Fruit fly (Drosophila melanogaster) whole organism: ENCODE measurements around the gene Tpst.

Experiments
- CG8478 ChIP-seq: fragments of >200 bp; optimal IDR thresholded peaks from 2 replicates; lab custom pipeline; 2018; ENCODE audit warnings: inconsistent platforms
- Dll ChIP-seq: fragments of >200 bp; optimal IDR thresholded peaks from 2 replicates; lab custom pipeline; 2017
- EcR ChIP-seq, 2 experiments: fragments of >200 bp; optimal IDR thresholded peaks; 2 replicates each; lab custom pipeline; 2017; ENCODE audit warnings: missing biosample characterization in 2 of 2, missing genetic modification characterization in 2 of 2, missing genetic modification reagents in 2 of 2
- pan ChIP-seq: fragments of >200 bp; optimal IDR thresholded peaks from 2 replicates; lab custom pipeline; 2017
- psq ChIP-seq: fragments of >200 bp; optimal IDR thresholded peaks from 2 replicates; lab custom pipeline; 2017
- usp ChIP-seq: fragments of >200 bp; optimal IDR thresholded peaks from 2 replicates; lab custom pipeline; 2017; ENCODE audit warnings: missing biosample characterization, missing genetic modification characterization, mixed read lengths

Gene Tpst

DNA sequence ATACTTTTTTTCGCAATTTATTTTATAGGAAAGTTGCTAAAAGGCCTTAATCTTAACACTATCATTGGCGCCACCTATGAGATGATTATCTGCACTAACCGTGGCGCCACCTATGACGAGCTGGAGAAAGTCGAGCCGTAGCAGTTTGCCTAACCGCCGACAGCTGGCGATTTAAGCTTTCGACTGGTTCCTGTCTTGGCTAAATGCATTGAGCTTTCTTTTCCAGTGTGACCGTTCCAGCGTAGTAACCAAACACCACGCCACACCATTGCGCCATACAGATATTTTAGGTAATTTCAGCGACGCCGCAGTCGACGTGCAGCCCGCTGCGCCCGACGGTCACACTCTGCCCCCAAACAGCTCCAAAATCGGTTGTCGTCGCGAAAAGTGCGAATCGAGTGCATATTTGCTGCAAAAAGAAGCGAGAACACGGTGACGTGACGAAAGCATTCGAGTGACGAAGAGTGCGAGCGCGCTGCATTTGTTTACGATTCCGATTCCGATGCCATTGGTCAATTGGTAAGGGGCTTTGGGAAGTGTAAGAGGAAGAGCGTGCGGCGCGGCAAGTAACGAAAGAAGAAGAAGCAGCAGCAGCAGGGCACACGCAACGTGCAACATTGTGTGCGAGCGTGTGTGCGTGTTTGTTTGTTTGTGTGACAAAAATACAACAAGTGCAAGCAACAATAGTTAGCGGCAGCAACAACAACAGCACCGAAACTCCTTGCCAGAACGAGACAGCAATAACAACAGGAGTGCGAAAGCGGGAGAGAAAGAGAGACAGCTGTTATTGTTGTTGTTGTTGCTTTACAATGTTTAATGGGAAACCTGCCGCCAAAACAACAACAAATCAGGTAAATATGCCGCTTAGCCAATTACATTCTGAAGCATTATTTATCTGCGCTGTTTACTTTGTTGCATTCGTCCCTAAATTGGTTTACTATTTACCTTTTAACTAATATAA is at the start of gene Tpst, which contains the start of gene CG46311:
TSS of gene Tpst (plus strand) at position 341 of the 961 bp plus-strand sequence.
TSS of gene CG46311 (plus strand) at position 341 of the 961 bp plus-strand sequence.
- TF ChIP-seq EcR (GFP tag; optimal IDR thresholded peaks at IDR 0.05; lab: Kevin White, UChicago) (no peak), psq (lab: Kevin White, UChicago) (no peak), usp (no peak), pan (no peak), CG8478 (lab: Kevin White, UChicago) (no peak), Dll (lab: Kevin White, UChicago) (no peak)

DNA sequence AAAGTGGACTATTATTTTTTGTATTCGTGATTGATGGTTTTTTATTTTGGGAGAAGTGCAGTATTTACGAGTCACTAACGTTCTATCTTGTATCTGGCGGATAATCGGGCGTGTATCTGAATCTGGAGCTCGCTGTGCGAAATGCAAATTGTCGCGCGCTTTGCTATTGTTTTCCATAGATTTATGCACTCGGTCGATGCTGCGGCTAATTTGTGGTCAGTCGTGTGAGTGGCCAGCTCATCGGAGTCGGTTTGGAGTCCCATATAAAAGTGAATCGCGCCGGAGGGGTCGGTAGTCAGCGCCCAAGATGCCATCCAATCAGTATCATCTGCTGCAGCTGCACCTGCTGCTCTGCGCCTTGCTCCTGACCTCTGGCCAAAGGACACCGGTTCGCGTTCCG is 35.9 kb upstream of the Tpst start, which contains the start of gene CG15754:
TSS of gene CG15754 (plus strand) at position 301 of the 400 bp plus-strand sequence.
- TF ChIP-seq CG8478 (lab: Kevin White, UChicago), result no peak
- TF ChIP-seq Dll (lab: Kevin White, UChicago), result no peak
- TF ChIP-seq psq (lab: Kevin White, UChicago), result no peak
- TF ChIP-seq EcR (GFP tag; optimal IDR thresholded peaks at IDR 0.05; lab: Kevin White, UChicago), result no peak
- no peak for TF ChIP-seq usp
- no peak for TF ChIP-seq pan

DNA sequence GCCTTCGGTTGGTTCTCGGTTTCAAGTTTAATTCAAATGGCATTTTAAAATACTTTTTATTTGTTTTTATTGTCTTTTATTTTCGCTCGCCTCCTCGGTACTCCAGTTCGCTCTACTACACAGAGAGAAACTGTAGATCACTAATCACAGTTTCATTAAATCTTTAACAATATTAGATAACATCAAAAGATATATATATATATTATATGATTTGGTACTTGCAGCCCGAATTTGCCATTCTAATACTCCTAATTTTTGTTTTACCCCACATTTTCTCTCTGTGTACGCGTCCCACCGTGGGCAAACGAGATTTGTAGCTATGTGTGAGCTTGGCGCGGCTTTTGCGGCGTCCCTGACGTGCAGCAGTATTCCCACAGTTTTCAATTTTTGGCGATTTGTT is 34.0 kb upstream of the Tpst start:
- no peak for TF ChIP-seq Dll (lab: Kevin White, UChicago)
- TF ChIP-seq CG8478 (lab: Kevin White, UChicago), result no peak
- TF ChIP-seq psq (lab: Kevin White, UChicago), result no peak
- no peak for TF ChIP-seq EcR (GFP tag; optimal IDR thresholded peaks at IDR 0.05; lab: Kevin White, UChicago)
- TF ChIP-seq usp, result no peak
- no peak for TF ChIP-seq pan

- TF ChIP-seq EcR (GFP tag; optimal IDR thresholded peaks at IDR 0.05; lab: Kevin White, UChicago) (no peak), usp (no peak), CG8478 (lab: Kevin White, UChicago) (no peak), psq (lab: Kevin White, UChicago) (no peak), Dll (lab: Kevin White, UChicago) (no peak), pan (no peak)
Measured at dm6 chrX:13530199-13530788, 33.3 kb upstream of the Tpst start, which contains the start of gene CG44428. CG44428 (minus strand) TSS chrX:13530249.

DNA sequence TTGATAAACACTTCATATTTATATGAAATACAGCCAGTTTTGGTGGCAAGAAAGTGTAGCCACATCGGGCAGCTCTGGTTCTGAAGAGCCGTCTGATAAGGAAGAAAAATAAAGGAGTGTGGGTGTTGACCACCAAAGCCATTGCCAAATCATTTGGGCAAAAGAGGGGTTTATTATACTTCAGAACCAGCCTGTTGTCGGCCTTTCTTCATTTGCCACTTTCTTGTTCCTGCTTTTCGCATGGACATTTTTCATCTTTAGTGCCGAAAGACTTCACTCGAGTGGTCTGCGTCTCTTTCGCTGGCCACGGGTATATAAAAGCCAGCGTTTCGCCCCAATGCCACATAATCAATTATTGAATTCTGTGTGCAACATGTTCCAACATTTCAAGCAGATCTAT is 29.5 kb upstream of the Tpst start, which contains the start of gene CG15756:
TSS of gene CG15756 (plus strand) at position 301 of the 400 bp plus-strand sequence.
- TF ChIP-seq pan (no peak), Dll (lab: Kevin White, UChicago) (no peak), EcR (GFP tag; optimal IDR thresholded peaks at IDR 0.05; lab: Kevin White, UChicago) (no peak), usp (no peak), psq (lab: Kevin White, UChicago) (no peak)

DNA sequence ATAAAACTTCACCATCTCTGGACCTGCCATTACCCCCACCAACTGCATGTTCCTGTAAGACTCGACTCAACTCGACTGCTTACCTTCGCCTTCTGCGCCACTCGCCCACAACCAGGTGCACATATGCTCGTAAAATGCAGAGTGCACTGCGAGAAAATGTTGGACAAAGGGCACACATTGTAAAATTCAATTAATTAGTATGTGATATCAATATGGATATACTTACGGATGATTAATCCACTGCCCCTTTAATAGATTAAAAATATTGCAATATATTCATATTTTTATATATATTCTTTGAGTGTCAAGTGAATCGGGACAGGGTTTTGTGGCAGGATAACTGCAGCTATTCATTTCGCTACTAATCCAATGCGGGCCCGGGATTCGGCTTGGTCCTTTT is 26.8 kb upstream of the Tpst start:
- no peak for TF ChIP-seq usp
- TF ChIP-seq CG8478 (lab: Kevin White, UChicago), result no peak
- TF ChIP-seq EcR (GFP tag; optimal IDR thresholded peaks at IDR 0.05; lab: Kevin White, UChicago), result no peak
- no peak for TF ChIP-seq psq (lab: Kevin White, UChicago)
- TF ChIP-seq pan, result no peak
- no peak for TF ChIP-seq Dll (lab: Kevin White, UChicago)

DNA sequence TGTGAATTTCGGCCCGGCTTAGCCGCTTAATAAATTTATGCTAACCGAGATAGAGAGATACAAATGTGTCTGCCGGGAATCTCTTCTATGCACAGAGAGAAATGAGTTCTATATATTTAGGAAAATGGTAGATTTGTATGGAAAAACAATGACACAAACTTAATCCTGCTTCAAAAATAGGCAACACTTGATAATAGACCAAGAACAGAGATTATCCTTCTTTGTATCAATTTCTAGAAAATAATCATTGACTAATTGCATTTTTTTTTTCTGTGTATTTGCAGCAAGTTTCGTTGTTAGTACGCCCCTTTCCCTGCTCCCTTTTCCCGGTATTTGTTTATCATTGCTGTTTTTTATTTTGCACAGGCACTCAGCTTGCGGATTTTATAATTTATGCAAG is 24.2 kb upstream of the Tpst start:
- TF ChIP-seq CG8478 (lab: Kevin White, UChicago) (no peak), usp (no peak), EcR (GFP tag; optimal IDR thresholded peaks at IDR 0.05; lab: Kevin White, UChicago) (no peak), Dll (lab: Kevin White, UChicago) (no peak), pan (no peak), psq (lab: Kevin White, UChicago) (no peak)

- TF ChIP-seq usp (no peak), pan (no peak), CG8478 (lab: Kevin White, UChicago) (no peak), Dll (lab: Kevin White, UChicago) (no peak), EcR (GFP tag; optimal IDR thresholded peaks at IDR 0.05; lab: Kevin White, UChicago) (no peak), psq (lab: Kevin White, UChicago) (no peak)
Measured at dm6 chrX:13540920-13541605, 22.6 kb upstream of the Tpst start.

DNA sequence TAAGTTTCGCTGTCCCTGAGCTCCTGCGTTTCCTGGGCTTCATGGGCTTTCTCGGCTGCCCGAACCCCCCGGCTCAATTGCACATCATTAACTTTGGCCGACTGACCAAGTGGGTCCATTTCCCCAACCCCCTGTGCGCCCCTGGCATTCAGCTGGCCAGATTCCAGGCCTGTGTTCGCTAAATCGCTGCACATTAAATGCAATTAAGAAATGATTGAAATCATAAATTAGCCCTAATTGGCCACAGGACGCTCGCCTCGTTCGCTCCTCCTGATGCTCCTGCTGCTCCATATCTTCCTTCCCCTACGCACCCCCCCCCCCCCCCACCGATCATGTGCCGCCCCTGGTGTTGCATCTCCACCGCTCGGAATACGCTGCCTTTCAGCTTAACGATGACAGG is 21.5 kb upstream of the Tpst start:
- TF ChIP-seq Dll (lab: Kevin White, UChicago) (peak; percentile 79), psq (lab: Kevin White, UChicago) (no peak)

dm6 chrX:13543343-13543742 is 20.3 kb upstream of the Tpst start, which contains the start of gene Cpr12A:
Cpr12A (plus strand) TSS chrX:13543643.
- TF ChIP-seq psq (lab: Kevin White, UChicago) (no peak), Dll (lab: Kevin White, UChicago) (no peak), usp (no peak), pan (no peak)

DNA sequence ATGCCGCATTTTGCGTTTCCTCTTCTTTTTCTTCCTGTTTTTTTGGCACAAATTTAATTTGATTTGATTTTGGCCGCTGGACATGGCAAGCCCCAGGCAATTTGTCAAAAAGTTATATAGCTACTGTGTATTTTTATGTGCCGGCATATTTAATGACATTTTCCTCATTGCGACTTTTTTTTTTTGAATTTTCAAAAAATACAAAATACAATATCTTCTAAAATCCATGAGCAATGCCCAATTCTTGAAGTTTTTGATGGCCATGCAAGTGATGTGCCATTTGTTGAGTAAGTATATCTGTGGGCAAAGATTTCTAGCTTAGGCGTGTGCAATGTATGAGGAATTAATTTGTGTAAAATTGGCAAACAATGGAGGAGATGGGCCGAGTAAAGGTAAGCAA is 7.9 kb upstream of the Tpst start, which contains the start of gene CG11816:
TSS of gene CG11816 (minus strand) at position 101 of the 400 bp plus-strand sequence.
- TF ChIP-seq CG8478 (lab: Kevin White, UChicago) (no peak), EcR (GFP tag; optimal IDR thresholded peaks at IDR 0.05; lab: Kevin White, UChicago) (no peak), pan (no peak)
